Worm (Caenorhabditis elegans) whole organism, L4/young adult: ENCODE results near the gene ule-4.
"Not testable (repeated sequence)": the region's sequence is repeated elsewhere in the genome, so short reads cannot be mapped to it uniquely, and the experiment has no call there.

Source experiments
- W03F9.2 ChIP-seq: fragments of 150-350 bp; optimal IDR thresholded peaks from 2 replicates; lab custom pipeline; 2014; ENCODE audit warnings: missing biosample characterization, missing genetic modification characterization
- dao-5 ChIP-seq: sonication (generic microtip); optimal IDR thresholded peaks from 2 replicates; lab custom pipeline; 2016; ENCODE audit warnings: missing genotype, missing genetic modification characterization, moderate library complexity, missing compliant biosample characterization
- him-1 ChIP-seq: sonication (generic microtip); optimal IDR thresholded peaks from 2 replicates; lab custom pipeline; 2016; ENCODE audit warnings: missing genotype, missing genetic modification reagents, missing genetic modification characterization, missing compliant biosample characterization

DNA sequence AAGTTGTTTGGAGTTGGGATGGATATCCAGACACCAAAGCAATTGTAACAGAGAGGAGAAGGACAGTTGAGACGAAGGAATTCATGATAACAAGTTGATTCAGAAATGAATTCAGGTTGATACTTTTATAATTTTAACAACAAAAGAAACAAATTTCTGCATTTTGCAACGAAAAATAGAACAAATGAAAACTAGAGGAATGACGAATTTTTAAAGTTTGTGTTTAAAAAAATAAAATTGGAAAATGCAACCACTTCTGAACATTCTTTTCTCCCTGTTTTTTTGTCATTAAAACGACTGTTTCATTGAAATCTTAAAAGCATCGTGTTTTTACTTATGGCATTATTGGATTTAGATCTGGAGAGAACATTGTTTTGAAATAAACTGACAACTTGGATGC, 4.0 kb upstream of the ule-4 start, which contains the start of gene C08F11.12:
- not testable (repeated sequence) for TF ChIP-seq dao-5, W03F9.2, him-1 (tag; lab: Kevin White, UChicago)
